Worm (Caenorhabditis elegans): ENCODE measurements around the gene srz-61.
"Not testable (repeated sequence)": the region's sequence is repeated elsewhere in the genome, so short reads cannot be mapped to it uniquely, and the experiment has no call there.

srz-61 gene

DNA sequence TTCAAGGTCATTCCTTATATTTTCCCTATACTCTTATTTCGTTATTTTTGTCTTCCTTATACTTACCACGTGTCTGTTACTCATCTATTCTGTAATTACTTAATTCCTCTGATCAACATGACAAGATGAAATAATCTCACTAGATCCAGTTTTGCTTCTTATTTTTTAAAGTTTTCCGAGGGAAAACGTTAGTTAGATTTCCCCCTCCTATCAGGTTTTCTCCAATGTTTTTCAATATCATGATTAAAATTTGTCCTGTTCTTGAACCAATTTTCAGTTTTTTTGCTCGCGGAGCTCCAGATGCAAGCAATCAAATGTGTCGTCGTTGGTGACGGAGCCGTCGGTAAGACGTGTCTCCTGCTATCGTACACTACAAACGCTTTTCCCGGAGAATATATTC lies 13.0 kb upstream of the srz-61 start, which contains the start of gene rac-2:
TSS of gene rac-2 (plus strand) at position 301 of the 400 bp plus-strand sequence.
- TF ChIP-seq rnt-1, che-1, dve-1 (tag; optimal IDR thresholded peaks at IDR 0.05): not testable (repeated sequence)

DNA sequence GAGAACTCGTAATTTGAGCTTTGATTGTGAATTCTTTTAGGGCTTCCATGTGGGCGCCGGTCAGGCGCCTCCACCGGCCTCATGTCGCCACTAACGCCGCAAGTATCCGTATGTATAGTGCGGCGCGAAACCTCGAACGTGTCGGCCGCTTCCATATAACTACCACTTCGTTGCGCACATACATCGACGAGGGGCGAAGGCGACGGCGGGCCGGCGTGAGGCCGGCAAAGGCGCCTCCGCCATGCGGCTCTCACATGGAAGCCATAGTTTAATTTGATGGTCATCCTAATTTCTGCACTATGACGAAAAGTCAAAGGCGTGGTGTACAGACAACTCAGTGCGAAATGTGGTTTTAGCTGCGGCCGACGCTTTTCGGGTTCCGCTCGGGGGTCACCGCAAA lies 10.9 kb upstream of the srz-61 start:
- TF ChIP-seq dmd-4 (tag; optimal IDR thresholded peaks at IDR 0.05; ENCODE audit: borderline replicate concordance) (no peak), ceh-22 (tag; optimal IDR thresholded peaks at IDR 0.05) (no peak), sox-4 (tag; optimal IDR thresholded peaks at IDR 0.05) (no peak), ceh-6 (GFP tag; optimal IDR thresholded peaks at IDR 0.05) (no peak), pha-4 (tag; optimal IDR thresholded peaks at IDR 0.05) (no peak), ets-4 (tag; optimal IDR thresholded peaks at IDR 0.05) (no peak), ceh-45 (GFP tag; IDR thresholded peaks at IDR 0.05) (no peak), nhr-232 (tag; optimal IDR thresholded peaks at IDR 0.05) (no peak), C38D4.7 (GFP tag; optimal IDR thresholded peaks at IDR 0.05) (no peak), che-1 (tag; optimal IDR thresholded peaks at IDR 0.05) (no peak), ceh-18 (tag; optimal IDR thresholded peaks at IDR 0.05) (no peak), sdc-2 (tag; optimal IDR thresholded peaks at IDR 0.05) (no peak), ceh-31 (tag; optimal IDR thresholded peaks at IDR 0.05) (no peak), pax-1 (tag; optimal IDR thresholded peaks at IDR 0.05) (no peak), C08G9.2 (tag; optimal IDR thresholded peaks at IDR 0.05) (no peak), lim-6 (tag; optimal IDR thresholded peaks at IDR 0.05) (no peak), lin-11 (tag; optimal IDR thresholded peaks at IDR 0.05) (no peak), sox-2 (GFP tag; IDR thresholded peaks at IDR 0.05) (no peak), pat-9 (tag; optimal IDR thresholded peaks at IDR 0.05) (no peak), pros-1 (tag; optimal IDR thresholded peaks at IDR 0.05) (no peak)

DNA sequence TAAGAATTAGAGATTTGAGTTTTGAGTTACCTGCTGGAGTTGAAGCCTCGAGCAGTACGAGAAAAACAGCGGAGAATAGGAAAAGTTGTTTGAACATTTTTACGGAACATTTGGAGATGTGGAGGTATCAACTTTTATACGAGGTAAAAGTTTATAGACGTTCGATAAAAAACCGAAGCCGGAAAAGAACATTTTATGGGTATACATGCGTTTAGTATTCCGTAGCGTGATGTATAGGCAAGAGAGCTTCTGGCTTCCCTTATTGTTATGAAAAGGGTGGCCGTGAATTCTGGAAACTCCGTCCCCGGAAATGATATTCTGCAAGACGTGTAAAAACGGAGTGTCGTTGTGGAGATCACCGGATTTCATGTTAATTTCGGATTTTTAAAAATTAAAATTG lies 556 bp upstream of the srz-61 start, which contains the start of gene K03D3.5:
TSS of gene K03D3.5 (minus strand) at position 101 of the 400 bp plus-strand sequence.
- TF ChIP-seq eyg-1 (tag; optimal IDR thresholded peaks at IDR 0.05) = no peak

DNA sequence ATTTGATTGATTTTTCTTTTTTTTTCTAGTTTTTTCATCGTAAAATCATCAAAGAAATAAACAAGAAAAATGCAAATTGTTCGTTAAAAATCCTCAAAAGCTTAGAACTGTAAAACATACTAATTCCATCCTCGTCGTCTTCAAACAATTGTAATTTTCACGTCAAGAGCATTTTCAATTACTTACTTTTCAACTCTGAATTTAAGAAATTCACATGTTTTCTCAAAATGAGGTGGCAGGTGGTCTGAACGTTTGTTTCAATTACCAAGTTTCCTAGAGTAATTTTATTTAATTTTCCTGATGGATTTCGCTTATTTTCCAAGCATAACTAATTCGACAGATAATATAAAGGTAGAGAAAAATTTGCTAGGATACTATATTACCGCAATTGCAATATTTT lies 2.4 kb downstream of the srz-61 start, which contains the start of gene srz-104:
TSS of gene srz-104 (plus strand) at position 301 of the 400 bp plus-strand sequence.
- no peak for TF ChIP-seq ceh-6 (GFP tag; optimal IDR thresholded peaks at IDR 0.05)
- no peak for TF ChIP-seq ceh-19 (GFP tag; optimal IDR thresholded peaks at IDR 0.05)
- TF ChIP-seq madf-2 (tag; optimal IDR thresholded peaks at IDR 0.05) = no peak
- no peak for TF ChIP-seq unc-42 (tag; optimal IDR thresholded peaks at IDR 0.05)
- no peak for TF ChIP-seq pros-1 (tag; optimal IDR thresholded peaks at IDR 0.05)
- no peak for TF ChIP-seq pat-9 (tag; optimal IDR thresholded peaks at IDR 0.05)
- TF ChIP-seq ceh-24 (tag; optimal IDR thresholded peaks at IDR 0.05) = no peak
- no peak for TF ChIP-seq pha-2 (tag; optimal IDR thresholded peaks at IDR 0.05)
- no peak for TF ChIP-seq sox-2 (GFP tag; IDR thresholded peaks at IDR 0.05)
- no peak for TF ChIP-seq odd-2 (tag; optimal IDR thresholded peaks at IDR 0.05)
- TF ChIP-seq rnt-1 (tag; optimal IDR thresholded peaks at IDR 0.05) = no peak
- TF ChIP-seq dmd-4 (tag; optimal IDR thresholded peaks at IDR 0.05; ENCODE audit: borderline replicate concordance) = no peak
- TF ChIP-seq tbx-7 (tag; optimal IDR thresholded peaks at IDR 0.05) = no peak
- TF ChIP-seq ceh-30 (tag; optimal IDR thresholded peaks at IDR 0.05) = no peak
- no peak for TF ChIP-seq pha-4 (tag; optimal IDR thresholded peaks at IDR 0.05)
- TF ChIP-seq nhr-11 (tag; optimal IDR thresholded peaks at IDR 0.05) = no peak
- no peak for TF ChIP-seq ceh-14 (tag; optimal IDR thresholded peaks at IDR 0.05)
- no peak for TF ChIP-seq ttx-3 (tag; optimal IDR thresholded peaks at IDR 0.05)
- TF ChIP-seq ceh-22 (tag; optimal IDR thresholded peaks at IDR 0.05) = no peak

- TF ChIP-seq K09A11.1 (tag; optimal IDR thresholded peaks at IDR 0.05; ENCODE audit: insufficient read depth) = no peak
- no peak for TF ChIP-seq hlh-13 (GFP tag; optimal IDR thresholded peaks at IDR 0.05)
These were observed 3.6 kb downstream of the srz-61 start, which contains the start of gene srz-105 for ce11 chrIV:16324589-16324988. srz-105 (plus strand) TSS chrIV:16324889.

All from whole organism, late embryonic.